Worm (Caenorhabditis elegans) whole organism, young adult: ENCODE data around the gene Y22D7AR.14.

Source experiments
- F37B4.10 ChIP-seq: fragments of 200-800 bp; sonication (Bioruptor generic); IDR thresholded peaks from 2 replicates; pipeline ENCODE4 v1.3.6; 2022; ENCODE audit warnings: missing genetic modification characterization, missing compliant biosample characterization
- T26A5.8 ChIP-seq: sonication (generic microtip); optimal IDR thresholded peaks from 2 replicates; lab custom pipeline; 2016; ENCODE audit warnings: missing genetic modification characterization, missing compliant biosample characterization
- Y53F4B.3 ChIP-seq: fragments of 200-800 bp; sonication (Bioruptor generic); IDR thresholded peaks from 2 replicates; pipeline ENCODE4 v1.3.6; 2022; ENCODE audit warnings: missing genetic modification reagents, missing genetic modification characterization, missing compliant biosample characterization
- athp-1 ChIP-seq: sonication (generic microtip); optimal IDR thresholded peaks from 2 replicates; lab custom pipeline; 2017; ENCODE audit warnings: mild to moderate bottlenecking, missing genetic modification characterization, missing compliant biosample characterization
- efl-1 ChIP-seq: fragments of 150-350 bp; optimal IDR thresholded peaks from 2 replicates; lab custom pipeline; 2014; ENCODE audit warnings: missing biosample characterization, missing genetic modification reagents, missing genetic modification characterization
- hlh-26 ChIP-seq: fragments of 200-800 bp; sonication (Bioruptor generic); conservative IDR thresholded peaks from 2 replicates; pipeline ENCODE4 v1.3.6; 2022; ENCODE audit warnings: missing genetic modification reagents, missing genetic modification characterization, missing compliant biosample characterization
- nfya-1 ChIP-seq: sonication (generic microtip); optimal IDR thresholded peaks from 2 replicates; lab custom pipeline; 2017; ENCODE audit warnings: antibody characterized with exemption, missing compliant biosample characterization, missing genetic modification characterization, borderline replicate concordance; ENCODE audit not compliant: insufficient read depth
- nhr-80 ChIP-seq: sonication (generic microtip); optimal IDR thresholded peaks from 2 replicates; lab custom pipeline; 2016; ENCODE audit warnings: missing genetic modification characterization, missing compliant biosample characterization
- snpc-4 ChIP-seq, 5 experiments: fragments of 150-350 bp in 1 of 5; sonication (generic microtip) in 4 of 5; optimal IDR thresholded peaks; 2 replicates each; lab custom pipeline; 2014 to 2018; ENCODE audit warnings: missing genetic modification characterization in 5 of 5, missing biosample characterization in 3 of 5, antibody characterized with exemption in 2 of 5, mild to moderate bottlenecking in 2 of 5, missing compliant biosample characterization in 2 of 5, missing genotype in 2 of 5, moderate library complexity in 2 of 5, missing genetic modification reagents in 1 of 5
- unc-130 ChIP-seq: sonication (generic microtip); optimal IDR thresholded peaks from 2 replicates; lab custom pipeline; 2016; ENCODE audit warnings: missing genetic modification reagents, missing genetic modification characterization, missing compliant biosample characterization

ce11 chrIII:1713991-1714611, 24.3 kb upstream of the Y22D7AR.14 start:
- TF ChIP-seq nfya-1 (tag; lab: Kevin White, UChicago) (no peak), Y53F4B.3 (GFP tag; lab: Robert Waterston, UW) (no peak), nhr-80 (tag; lab: Kevin White, UChicago) (no peak), unc-130 (no peak), snpc-4 (GFP tag; optimal IDR thresholded peaks at IDR 0.05; lab: Kevin White, UChicago) (no peak), snpc-4 (tag; optimal IDR thresholded peaks at IDR 0.05; lab: Kevin White, UChicago) (no peak), T26A5.8 (no peak), hlh-26 (GFP tag; lab: Robert Waterston, UW) (no peak), efl-1 (GFP tag; lab: Kevin White, UChicago) (no peak), F37B4.10 (GFP tag; lab: Robert Waterston, UW) (no peak), athp-1 (tag; lab: Kevin White, UChicago) (no peak)
